Fruit fly (Drosophila melanogaster) Kc167 (cell line): ENCODE data around the gene CG44094.

Experiments
- Myc ChIP-seq: fragments of >200 bp; optimal IDR thresholded peaks from 2 replicates; lab custom pipeline; 2017; ENCODE audit warnings: missing external identifiers
- Sin3A ChIP-seq: fragments of >200 bp; optimal IDR thresholded peaks from 2 replicates; lab custom pipeline; 2018; ENCODE audit warnings: missing external identifiers
- h ChIP-seq: fragments of >200 bp; optimal IDR thresholded peaks from 3 replicates; lab custom pipeline; 2018; ENCODE audit warnings: missing external identifiers
- insv ChIP-seq: fragments of >200 bp; optimal IDR thresholded peaks from 3 replicates; lab custom pipeline; 2018; ENCODE audit warnings: missing external identifiers
- psq ChIP-seq: fragments of >200 bp; optimal IDR thresholded peaks from 2 replicates; lab custom pipeline; 2017; ENCODE audit warnings: missing external identifiers
- ttk ChIP-seq: sonication (Bioruptor generic); optimal IDR thresholded peaks from 2 replicates; lab custom pipeline; 2017; ENCODE audit warnings: missing external identifiers

- no peak for TF ChIP-seq psq (lab: Kevin White, UChicago)
- no peak for TF ChIP-seq Sin3A (lab: Kevin White, UChicago)
- TF ChIP-seq insv (lab: Kevin White, UChicago), result no peak
- TF ChIP-seq Myc, result no peak
- TF ChIP-seq ttk (lab: Kevin White, UChicago), result no peak
- TF ChIP-seq h (lab: Kevin White, UChicago), result no peak
These were observed 18.7 kb downstream of the CG44094 start, which contains the start of gene Pde6 for dm6 chr3R:14557480-14558354.
